Worm (Caenorhabditis elegans) whole organism, late embryonic: ENCODE data around the gene B0244.7.

Experiments
- F13H6.1 ChIP-seq: sonication (generic microtip); optimal IDR thresholded peaks from 2 replicates; lab custom pipeline; 2016; ENCODE audit warnings: missing genetic modification characterization, missing compliant biosample characterization
- K02D7.2 ChIP-seq: sonication (generic microtip); optimal IDR thresholded peaks from 2 replicates; lab custom pipeline; 2017; ENCODE audit warnings: mild to moderate bottlenecking, missing genetic modification characterization, missing compliant biosample characterization
- T23F11.4 ChIP-seq: fragments of 200-800 bp; sonication (Bioruptor generic); optimal IDR thresholded peaks from 2 replicates; lab custom pipeline; 2018; ENCODE audit warnings: mild to moderate bottlenecking, missing genetic modification characterization, missing compliant biosample characterization
- Y22D7AL.16 ChIP-seq: sonication (generic microtip); optimal IDR thresholded peaks from 2 replicates; lab custom pipeline; 2016; ENCODE audit warnings: missing genetic modification characterization, missing compliant biosample characterization
- ama-1 ChIP-seq: fragments of 150-350 bp; optimal IDR thresholded peaks from 2 replicates; lab custom pipeline; 2014
- ceh-14 ChIP-seq: sonication (generic microtip); optimal IDR thresholded peaks from 2 replicates; lab custom pipeline; 2016; ENCODE audit warnings: missing genotype, missing genetic modification characterization, missing compliant biosample characterization
- ceh-18 ChIP-seq: sonication (generic microtip); optimal IDR thresholded peaks from 2 replicates; lab custom pipeline; 2016; ENCODE audit warnings: missing genetic modification characterization, missing compliant biosample characterization
- ceh-2 ChIP-seq: sonication (generic microtip); optimal IDR thresholded peaks from 2 replicates; lab custom pipeline; 2016; ENCODE audit warnings: missing genotype, missing genetic modification characterization, missing compliant biosample characterization
- ceh-22 ChIP-seq: sonication (generic microtip); optimal IDR thresholded peaks from 2 replicates; lab custom pipeline; 2017; ENCODE audit warnings: missing biosample characterization, missing genetic modification characterization
- ceh-24 ChIP-seq: sonication (generic microtip); optimal IDR thresholded peaks from 2 replicates; lab custom pipeline; 2016; ENCODE audit warnings: mild to moderate bottlenecking, missing genetic modification characterization, missing compliant biosample characterization
- ceh-31 ChIP-seq: sonication (generic microtip); optimal IDR thresholded peaks from 2 replicates; lab custom pipeline; 2016; ENCODE audit warnings: missing genetic modification characterization, missing compliant biosample characterization
- ceh-34 ChIP-seq: sonication (generic microtip); optimal IDR thresholded peaks from 2 replicates; lab custom pipeline; 2016; ENCODE audit warnings: mild to moderate bottlenecking, missing genetic modification characterization, missing compliant biosample characterization
- ceh-48 ChIP-seq: sonication (generic microtip); optimal IDR thresholded peaks from 2 replicates; lab custom pipeline; 2016; ENCODE audit warnings: missing genetic modification characterization, inconsistent platforms, missing compliant biosample characterization
- ceh-9 ChIP-seq: sonication (generic microtip); optimal IDR thresholded peaks from 2 replicates; lab custom pipeline; 2016; ENCODE audit warnings: mild to moderate bottlenecking, missing genetic modification characterization, inconsistent platforms, missing compliant biosample characterization
- che-1 ChIP-seq: sonication (generic microtip); optimal IDR thresholded peaks from 2 replicates; lab custom pipeline; 2016; ENCODE audit warnings: mild to moderate bottlenecking, missing genetic modification characterization, missing compliant biosample characterization
- elt-2 ChIP-seq: sonication (generic microtip); optimal IDR thresholded peaks from 2 replicates; lab custom pipeline; 2016; ENCODE audit warnings: missing genetic modification reagents, missing genetic modification characterization, missing compliant biosample characterization
- ets-4 ChIP-seq: sonication (generic microtip); optimal IDR thresholded peaks from 2 replicates; lab custom pipeline; 2016; ENCODE audit warnings: missing genetic modification characterization, missing compliant biosample characterization
- eyg-1 ChIP-seq: sonication (generic microtip); optimal IDR thresholded peaks from 2 replicates; lab custom pipeline; 2016; ENCODE audit warnings: missing genotype, missing genetic modification characterization, missing compliant biosample characterization
- fax-1 ChIP-seq: sonication (generic microtip); optimal IDR thresholded peaks from 2 replicates; lab custom pipeline; 2016; ENCODE audit warnings: missing genotype, missing genetic modification characterization, missing compliant biosample characterization
- fkh-10 ChIP-seq: fragments of 150-350 bp; optimal IDR thresholded peaks from 2 replicates; lab custom pipeline; 2014; ENCODE audit warnings: missing biosample characterization, missing genetic modification reagents, missing genetic modification characterization
- gmeb-2 ChIP-seq: sonication (generic microtip); optimal IDR thresholded peaks from 2 replicates; lab custom pipeline; 2016; ENCODE audit warnings: missing genetic modification characterization, inconsistent platforms, missing compliant biosample characterization
- hlh-13 ChIP-seq: fragments of 200-800 bp; sonication (Bioruptor generic); optimal IDR thresholded peaks from 2 replicates; lab custom pipeline; 2018; ENCODE audit warnings: mild to moderate bottlenecking, missing genetic modification characterization, missing compliant biosample characterization
- hlh-15 ChIP-seq: sonication (generic microtip); optimal IDR thresholded peaks from 2 replicates; lab custom pipeline; 2016; ENCODE audit warnings: missing genetic modification characterization, missing compliant biosample characterization
- hlh-30 ChIP-seq: sonication (generic microtip); optimal IDR thresholded peaks from 2 replicates; lab custom pipeline; 2017; ENCODE audit warnings: antibody characterized with exemption, missing genetic modification characterization, missing compliant biosample characterization; ENCODE audit not compliant: insufficient read depth
- hlh-6 ChIP-seq: sonication (generic microtip); optimal IDR thresholded peaks from 2 replicates; lab custom pipeline; 2016; ENCODE audit warnings: missing genotype, missing genetic modification characterization, missing compliant biosample characterization
- hlh-8 ChIP-seq: sonication (generic microtip); optimal IDR thresholded peaks from 2 replicates; lab custom pipeline; 2016; ENCODE audit warnings: missing genotype, missing genetic modification characterization, missing compliant biosample characterization
- madf-2 ChIP-seq: sonication (generic microtip); optimal IDR thresholded peaks from 2 replicates; lab custom pipeline; 2017; ENCODE audit warnings: missing genetic modification characterization, missing compliant biosample characterization
- mec-3 ChIP-seq: sonication (generic microtip); optimal IDR thresholded peaks from 2 replicates; lab custom pipeline; 2016; ENCODE audit warnings: borderline replicate concordance, missing genetic modification characterization, missing compliant biosample characterization
- nhr-11 ChIP-seq: fragments of 150-350 bp; optimal IDR thresholded peaks from 2 replicates; lab custom pipeline; 2014; ENCODE audit warnings: missing biosample characterization, missing genetic modification characterization
- npax-4 ChIP-seq: sonication (generic microtip); optimal IDR thresholded peaks from 2 replicates; lab custom pipeline; 2016; ENCODE audit warnings: missing genetic modification characterization, missing compliant biosample characterization
- odd-2 ChIP-seq: sonication (generic microtip); optimal IDR thresholded peaks from 2 replicates; lab custom pipeline; 2017; ENCODE audit warnings: antibody characterized with exemption, mild to moderate bottlenecking, missing genetic modification characterization, missing compliant biosample characterization
- pag-3 ChIP-seq: sonication (generic microtip); optimal IDR thresholded peaks from 2 replicates; lab custom pipeline; 2016; ENCODE audit warnings: missing compliant biosample characterization, missing genetic modification characterization, borderline replicate concordance
- pat-9 ChIP-seq: fragments of 200-800 bp; sonication (Bioruptor generic); optimal IDR thresholded peaks from 2 replicates; lab custom pipeline; 2018; ENCODE audit warnings: mild to moderate bottlenecking, missing genetic modification characterization, moderate library complexity, missing compliant biosample characterization
- pha-2 ChIP-seq: sonication (generic microtip); optimal IDR thresholded peaks from 2 replicates; lab custom pipeline; 2017; ENCODE audit warnings: mild to moderate bottlenecking, missing genetic modification characterization, missing compliant biosample characterization
- pqm-1 ChIP-seq: sonication (generic microtip); optimal IDR thresholded peaks from 2 replicates; lab custom pipeline; 2016; ENCODE audit warnings: missing genetic modification characterization, missing compliant biosample characterization
- rnt-1 ChIP-seq: sonication (generic microtip); optimal IDR thresholded peaks from 2 replicates; lab custom pipeline; 2016; ENCODE audit warnings: missing genetic modification characterization, missing compliant biosample characterization
- sox-2 ChIP-seq: fragments of 200-800 bp; sonication (Bioruptor generic); IDR thresholded peaks from 2 replicates; pipeline ENCODE4 v1.3.6; 2022; ENCODE audit warnings: missing genetic modification reagents, missing genetic modification characterization, missing compliant biosample characterization
- sox-4 ChIP-seq: sonication (generic microtip); optimal IDR thresholded peaks from 2 replicates; lab custom pipeline; 2017; ENCODE audit warnings: mild to moderate bottlenecking, missing genetic modification characterization, inconsistent platforms, missing compliant biosample characterization
- syd-9 ChIP-seq: sonication (generic microtip); optimal IDR thresholded peaks from 2 replicates; lab custom pipeline; 2016; ENCODE audit warnings: mild to moderate bottlenecking, missing genetic modification characterization, moderate library complexity, missing compliant biosample characterization
- tbx-2 ChIP-seq: sonication (generic microtip); optimal IDR thresholded peaks from 2 replicates; lab custom pipeline; 2016; ENCODE audit warnings: missing genetic modification characterization, missing compliant biosample characterization
- tbx-7 ChIP-seq: sonication (generic microtip); optimal IDR thresholded peaks from 2 replicates; lab custom pipeline; 2016; ENCODE audit warnings: missing genotype, missing genetic modification characterization, missing compliant biosample characterization
- ttx-3 ChIP-seq: sonication (generic microtip); optimal IDR thresholded peaks from 2 replicates; lab custom pipeline; 2016; ENCODE audit warnings: missing genetic modification reagents, missing genetic modification characterization, missing compliant biosample characterization
- unc-42 ChIP-seq: sonication (generic microtip); optimal IDR thresholded peaks from 2 replicates; lab custom pipeline; 2016; ENCODE audit warnings: missing genotype, missing genetic modification characterization, missing compliant biosample characterization
- unc-55 ChIP-seq: sonication (generic microtip); optimal IDR thresholded peaks from 2 replicates; lab custom pipeline; 2017; ENCODE audit warnings: missing biosample characterization, missing genetic modification reagents, missing genetic modification characterization
- unc-86 ChIP-seq: sonication (generic microtip); optimal IDR thresholded peaks from 2 replicates; lab custom pipeline; 2016; ENCODE audit warnings: missing genetic modification characterization, missing compliant biosample characterization

B0244.7 gene

DNA sequence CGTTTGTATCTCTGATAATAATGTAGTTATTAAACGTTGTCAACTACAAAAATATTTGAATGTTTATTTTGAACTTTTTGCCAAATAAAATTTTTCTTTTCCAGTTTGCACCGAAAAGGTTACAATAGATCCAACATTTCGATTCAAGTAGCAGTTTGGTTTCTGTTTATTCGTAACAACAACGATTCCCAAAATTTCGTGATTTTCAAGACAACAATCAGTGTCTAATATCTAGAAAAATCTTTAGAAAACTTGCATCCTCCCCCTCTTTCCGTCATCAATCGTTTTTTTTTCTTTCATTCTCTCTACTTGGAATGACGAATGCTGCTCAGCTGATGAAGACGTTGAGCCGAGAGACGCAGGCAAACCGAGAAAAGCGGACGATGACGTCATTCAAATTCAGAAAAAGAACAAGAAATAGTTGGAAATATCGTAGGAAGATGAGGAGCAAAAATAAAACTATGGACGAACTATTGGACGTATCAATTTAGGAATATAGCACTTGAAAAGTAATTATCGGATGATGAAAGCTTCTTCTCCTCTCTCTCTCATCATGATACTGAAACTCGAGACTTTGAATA is 27.3 kb downstream of the B0244.7 start:
- TF ChIP-seq ama-1 (lab: Kevin White, UChicago) (no peak), hlh-30 (tag; lab: Kevin White, UChicago) (no peak), ets-4 (no peak), hlh-8 (no peak), ceh-22 (tag; lab: Kevin White, UChicago) (no peak), mec-3 (no peak), fkh-10 (GFP tag; lab: Kevin White, UChicago) (no peak), syd-9 (no peak), pha-2 (tag; lab: Kevin White, UChicago) (no peak), nhr-11 (no peak), hlh-15 (tag; lab: Kevin White, UChicago) (no peak), ceh-14 (tag; lab: Kevin White, UChicago) (no peak), unc-55 (GFP tag; lab: Kevin White, UChicago) (no peak)

DNA sequence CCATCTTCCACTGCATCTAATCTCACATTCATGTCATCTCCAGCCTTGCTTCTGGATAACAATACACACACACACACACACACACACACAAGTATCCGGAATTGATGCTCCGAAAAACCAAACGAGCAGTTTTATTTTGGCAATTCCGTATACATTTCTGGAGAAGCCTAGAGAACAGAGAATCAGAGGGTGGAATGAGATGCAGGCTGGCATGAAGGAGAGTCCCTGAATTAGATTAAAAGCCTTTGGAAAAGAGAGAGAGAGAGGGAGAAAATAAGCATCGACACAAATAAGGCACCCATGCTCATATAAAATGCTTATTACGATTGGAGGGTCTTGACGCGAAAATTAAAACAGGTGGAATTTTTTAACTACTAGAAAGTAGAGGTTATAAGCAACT is 29.4 kb downstream of the B0244.7 start:
- TF ChIP-seq elt-2 (no peak), unc-42 (tag; lab: Kevin White, UChicago) (peak; percentile 73), ceh-31 (tag; lab: Kevin White, UChicago) (peak; percentile 13), tbx-7 (tag; lab: Kevin White, UChicago) (no peak), hlh-30 (tag; lab: Kevin White, UChicago) (no peak), ceh-18 (tag; lab: Kevin White, UChicago) (no peak), ceh-24 (tag; lab: Kevin White, UChicago) (no peak), npax-4 (tag; lab: Kevin White, UChicago) (no peak), K02D7.2 (no peak)
- TF ChIP-seq, all 69 proteins: peak for 2

ce11 chrIII:5761886-5762285 is 30.6 kb downstream of the B0244.7 start:
- TF ChIP-seq Y22D7AL.16 (no peak), ceh-18 (tag; lab: Kevin White, UChicago) (no peak), rnt-1 (tag; lab: Kevin White, UChicago) (no peak), pat-9 (tag; lab: Kevin White, UChicago) (no peak), pqm-1 (tag; lab: Kevin White, UChicago) (no peak), T23F11.4 (GFP tag; lab: Kevin White, UChicago) (no peak), F13H6.1 (tag; lab: Kevin White, UChicago) (no peak), sox-2 (GFP tag; lab: Robert Waterston, UW) (no peak), hlh-6 (tag; lab: Kevin White, UChicago) (no peak), madf-2 (no peak)
- TF ChIP-seq, all 69 proteins: peak for 0

- TF ChIP-seq che-1 (tag; lab: Kevin White, UChicago) = no peak
- TF ChIP-seq ttx-3 (tag; lab: Kevin White, UChicago) = no peak
- no peak for TF ChIP-seq hlh-30 (tag; lab: Kevin White, UChicago)
- no peak for TF ChIP-seq sox-4 (tag; lab: Kevin White, UChicago)
- TF ChIP-seq eyg-1 (tag; lab: Kevin White, UChicago) = no peak
Observed at ce11 chrIII:5763988-5764387, 32.7 kb downstream of the B0244.7 start.

DNA sequence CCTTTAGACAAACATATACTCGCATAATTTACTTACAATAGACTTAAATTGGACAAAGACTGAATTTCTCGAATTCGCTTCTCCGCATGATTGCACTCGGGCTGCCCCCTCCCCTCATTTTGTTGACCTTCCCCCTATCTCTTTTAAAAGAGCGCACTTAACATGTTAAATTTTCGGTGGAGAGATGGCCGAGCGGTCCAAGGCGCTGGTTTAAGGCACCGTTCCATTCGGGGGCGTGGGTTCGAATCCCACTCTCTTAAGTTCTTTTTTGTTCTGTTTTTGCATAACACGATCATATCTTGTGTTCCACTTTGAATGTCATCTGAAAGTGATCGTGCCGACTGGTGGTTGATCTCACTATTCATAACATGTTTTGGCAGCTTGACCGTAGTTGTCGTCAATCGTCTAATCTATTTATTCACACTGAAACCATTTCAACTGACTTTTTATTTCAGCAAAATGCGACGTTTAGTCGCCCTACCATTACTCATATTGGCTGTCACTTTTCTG is 38.5 kb downstream of the B0244.7 start, which contains the start of gene cutl-23:
Gene cutl-23 (plus strand): TSS at position 460 of the 510 bp plus-strand sequence.
- TF ChIP-seq ceh-2 (tag; lab: Kevin White, UChicago) (no peak), mec-3 (no peak), fax-1 (tag; lab: Kevin White, UChicago) (peak; percentile 22), gmeb-2 (tag; lab: Kevin White, UChicago) (peak; percentile 58), unc-55 (GFP tag; lab: Kevin White, UChicago) (no peak), hlh-15 (tag; lab: Kevin White, UChicago) (no peak), hlh-13 (no peak), ama-1 (lab: Kevin White, UChicago) (no peak), ceh-48 (tag; lab: Kevin White, UChicago) (peak; percentile 42), tbx-2 (peak; percentile 41), unc-86 (tag; lab: Kevin White, UChicago) (no peak), eyg-1 (tag; lab: Kevin White, UChicago) (no peak), ceh-34 (tag; lab: Kevin White, UChicago) (peak; percentile 11), pag-3 (tag; lab: Kevin White, UChicago) (no peak), ceh-14 (tag; lab: Kevin White, UChicago) (no peak), odd-2 (no peak), ceh-9 (tag; lab: Kevin White, UChicago) (peak; percentile 34), rnt-1 (tag; lab: Kevin White, UChicago) (no peak)
